Worm (Caenorhabditis elegans) whole organism, late embryonic: Measurements from ENCODE around the gene T14G12.6.

Source experiments
- C08G9.2 ChIP-seq: sonication (generic microtip); optimal IDR thresholded peaks from 2 replicates; lab custom pipeline; 2016; ENCODE audit warnings: mild to moderate bottlenecking, missing genetic modification characterization, moderate library complexity, missing compliant biosample characterization
- F13H6.1 ChIP-seq: sonication (generic microtip); optimal IDR thresholded peaks from 2 replicates; lab custom pipeline; 2016; ENCODE audit warnings: missing genetic modification characterization, missing compliant biosample characterization
- K09A11.1 ChIP-seq: sonication (generic microtip); optimal IDR thresholded peaks from 2 replicates; lab custom pipeline; 2017; ENCODE audit warnings: antibody characterized with exemption, mild to moderate bottlenecking, missing genetic modification characterization, missing compliant biosample characterization; ENCODE audit not compliant: insufficient read depth
- ceh-14 ChIP-seq: sonication (generic microtip); optimal IDR thresholded peaks from 2 replicates; lab custom pipeline; 2016; ENCODE audit warnings: missing genotype, missing genetic modification characterization, missing compliant biosample characterization
- ceh-19 ChIP-seq: fragments of 200-800 bp; sonication (Bioruptor generic); optimal IDR thresholded peaks from 2 replicates; lab custom pipeline; 2018; ENCODE audit warnings: mild to moderate bottlenecking, missing genetic modification characterization, missing compliant biosample characterization
- ceh-2 ChIP-seq: sonication (generic microtip); optimal IDR thresholded peaks from 2 replicates; lab custom pipeline; 2016; ENCODE audit warnings: missing genotype, missing genetic modification characterization, missing compliant biosample characterization
- ceh-22 ChIP-seq: sonication (generic microtip); optimal IDR thresholded peaks from 2 replicates; lab custom pipeline; 2017; ENCODE audit warnings: missing biosample characterization, missing genetic modification characterization
- ceh-24 ChIP-seq: sonication (generic microtip); optimal IDR thresholded peaks from 2 replicates; lab custom pipeline; 2016; ENCODE audit warnings: mild to moderate bottlenecking, missing genetic modification characterization, missing compliant biosample characterization
- ceh-30 ChIP-seq: fragments of 150-350 bp; optimal IDR thresholded peaks from 2 replicates; lab custom pipeline; 2014; ENCODE audit warnings: missing biosample characterization, missing genetic modification characterization
- ceh-31 ChIP-seq: sonication (generic microtip); optimal IDR thresholded peaks from 2 replicates; lab custom pipeline; 2016; ENCODE audit warnings: missing genetic modification characterization, missing compliant biosample characterization
- ceh-34 ChIP-seq: sonication (generic microtip); optimal IDR thresholded peaks from 2 replicates; lab custom pipeline; 2016; ENCODE audit warnings: mild to moderate bottlenecking, missing genetic modification characterization, missing compliant biosample characterization
- ceh-45 ChIP-seq: fragments of 200-800 bp; sonication (Bioruptor generic); IDR thresholded peaks from 2 replicates; pipeline ENCODE4 v1.3.6; 2022; ENCODE audit warnings: missing genetic modification reagents, missing genetic modification characterization, missing compliant biosample characterization
- ceh-48 ChIP-seq: sonication (generic microtip); optimal IDR thresholded peaks from 2 replicates; lab custom pipeline; 2016; ENCODE audit warnings: missing genetic modification characterization, inconsistent platforms, missing compliant biosample characterization
- ceh-9 ChIP-seq: sonication (generic microtip); optimal IDR thresholded peaks from 2 replicates; lab custom pipeline; 2016; ENCODE audit warnings: mild to moderate bottlenecking, missing genetic modification characterization, inconsistent platforms, missing compliant biosample characterization
- dve-1 ChIP-seq: sonication (generic microtip); optimal IDR thresholded peaks from 2 replicates; lab custom pipeline; 2017; ENCODE audit warnings: antibody characterized with exemption, mild to moderate bottlenecking, missing genetic modification characterization, missing compliant biosample characterization
- elt-2 ChIP-seq: sonication (generic microtip); optimal IDR thresholded peaks from 2 replicates; lab custom pipeline; 2016; ENCODE audit warnings: missing genetic modification reagents, missing genetic modification characterization, missing compliant biosample characterization
- elt-4 ChIP-seq: sonication (generic microtip); optimal IDR thresholded peaks from 2 replicates; lab custom pipeline; 2016; ENCODE audit warnings: missing genetic modification characterization, missing compliant biosample characterization
- eyg-1 ChIP-seq: sonication (generic microtip); optimal IDR thresholded peaks from 2 replicates; lab custom pipeline; 2016; ENCODE audit warnings: missing genotype, missing genetic modification characterization, missing compliant biosample characterization
- fax-1 ChIP-seq: sonication (generic microtip); optimal IDR thresholded peaks from 2 replicates; lab custom pipeline; 2016; ENCODE audit warnings: missing genotype, missing genetic modification characterization, missing compliant biosample characterization
- hlh-15 ChIP-seq: sonication (generic microtip); optimal IDR thresholded peaks from 2 replicates; lab custom pipeline; 2016; ENCODE audit warnings: missing genetic modification characterization, missing compliant biosample characterization
- hlh-30 ChIP-seq: sonication (generic microtip); optimal IDR thresholded peaks from 2 replicates; lab custom pipeline; 2017; ENCODE audit warnings: antibody characterized with exemption, missing genetic modification characterization, missing compliant biosample characterization; ENCODE audit not compliant: insufficient read depth
- hlh-6 ChIP-seq: sonication (generic microtip); optimal IDR thresholded peaks from 2 replicates; lab custom pipeline; 2016; ENCODE audit warnings: missing genotype, missing genetic modification characterization, missing compliant biosample characterization
- hlh-8 ChIP-seq: sonication (generic microtip); optimal IDR thresholded peaks from 2 replicates; lab custom pipeline; 2016; ENCODE audit warnings: missing genotype, missing genetic modification characterization, missing compliant biosample characterization
- lin-11 ChIP-seq: fragments of 200-800 bp; sonication (Bioruptor generic); optimal IDR thresholded peaks from 2 replicates; lab custom pipeline; 2018; ENCODE audit warnings: mild to moderate bottlenecking, missing genetic modification characterization, missing compliant biosample characterization
- npax-4 ChIP-seq: sonication (generic microtip); optimal IDR thresholded peaks from 2 replicates; lab custom pipeline; 2016; ENCODE audit warnings: missing genetic modification characterization, missing compliant biosample characterization
- pat-9 ChIP-seq: fragments of 200-800 bp; sonication (Bioruptor generic); optimal IDR thresholded peaks from 2 replicates; lab custom pipeline; 2018; ENCODE audit warnings: mild to moderate bottlenecking, missing genetic modification characterization, moderate library complexity, missing compliant biosample characterization
- pha-4 ChIP-seq: fragments of 150-350 bp; optimal IDR thresholded peaks from 2 replicates; lab custom pipeline; 2018; ENCODE audit warnings: missing biosample characterization, missing genetic modification reagents, missing genetic modification characterization
- pqm-1 ChIP-seq: sonication (generic microtip); optimal IDR thresholded peaks from 2 replicates; lab custom pipeline; 2016; ENCODE audit warnings: missing genetic modification characterization, missing compliant biosample characterization
- sdc-2 ChIP-seq: sonication (generic microtip); optimal IDR thresholded peaks from 2 replicates; lab custom pipeline; 2016; ENCODE audit warnings: missing genotype, missing genetic modification characterization, missing compliant biosample characterization
- sox-4 ChIP-seq: sonication (generic microtip); optimal IDR thresholded peaks from 2 replicates; lab custom pipeline; 2017; ENCODE audit warnings: mild to moderate bottlenecking, missing genetic modification characterization, inconsistent platforms, missing compliant biosample characterization
- syd-9 ChIP-seq: sonication (generic microtip); optimal IDR thresholded peaks from 2 replicates; lab custom pipeline; 2016; ENCODE audit warnings: mild to moderate bottlenecking, missing genetic modification characterization, moderate library complexity, missing compliant biosample characterization
- unc-42 ChIP-seq: sonication (generic microtip); optimal IDR thresholded peaks from 2 replicates; lab custom pipeline; 2016; ENCODE audit warnings: missing genotype, missing genetic modification characterization, missing compliant biosample characterization
- unc-55 ChIP-seq: sonication (generic microtip); optimal IDR thresholded peaks from 2 replicates; lab custom pipeline; 2017; ENCODE audit warnings: missing biosample characterization, missing genetic modification reagents, missing genetic modification characterization
- zip-5 ChIP-seq: sonication (generic microtip); optimal IDR thresholded peaks from 2 replicates; lab custom pipeline; 2016; ENCODE audit warnings: missing genetic modification characterization, missing compliant biosample characterization
- ztf-16 ChIP-seq: sonication (generic microtip); optimal IDR thresholded peaks from 2 replicates; lab custom pipeline; 2017; ENCODE audit warnings: missing genetic modification characterization, missing compliant biosample characterization

T14G12.6 gene

DNA sequence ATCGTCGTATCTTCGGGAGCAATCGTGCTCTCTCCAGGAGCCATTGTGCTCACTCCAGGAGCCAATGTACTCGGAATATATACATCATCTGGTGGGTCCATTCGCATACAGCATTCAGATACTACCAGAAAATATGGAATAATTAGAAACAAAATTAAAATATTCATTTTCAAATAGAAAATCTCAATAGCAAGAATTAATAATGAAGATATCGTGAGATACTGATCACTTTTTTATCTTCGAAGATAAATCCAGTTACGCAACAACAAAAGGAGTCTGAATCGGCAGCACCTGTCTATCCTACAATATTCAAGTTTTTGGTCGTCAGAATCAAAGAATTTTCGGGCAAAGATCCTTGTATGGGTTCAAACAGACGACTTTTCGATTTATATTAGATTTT is 9.5 kb upstream of the T14G12.6 start, which contains the start of gene F47B7.5:
F47B7.5 (minus strand) TSS at position 101 of the 400 bp plus-strand sequence.
- TF ChIP-seq elt-4 (tag; lab: Kevin White, UChicago), result no peak
- no peak for TF ChIP-seq pqm-1 (tag; lab: Kevin White, UChicago)
- TF ChIP-seq ceh-30 (tag; lab: Kevin White, UChicago), result no peak
- TF ChIP-seq hlh-30 (tag; lab: Kevin White, UChicago), result no peak
- no peak for TF ChIP-seq pha-4 (tag; lab: Kevin White, UChicago)
- TF ChIP-seq hlh-6 (tag; lab: Kevin White, UChicago), result no peak
- no peak for TF ChIP-seq zip-5 (tag; lab: Kevin White, UChicago)
- TF ChIP-seq ztf-16 (tag; lab: Kevin White, UChicago), result no peak
- no peak for TF ChIP-seq hlh-8 (tag; lab: Kevin White, UChicago)
- TF ChIP-seq ceh-9 (tag; lab: Kevin White, UChicago), result no peak
- no peak for TF ChIP-seq ceh-19 (GFP tag; lab: Kevin White, UChicago)
- TF ChIP-seq F13H6.1 (tag; lab: Kevin White, UChicago), result no peak
- no peak for TF ChIP-seq ceh-34 (tag; lab: Kevin White, UChicago)
- TF ChIP-seq sdc-2, result no peak
- TF ChIP-seq ceh-14 (tag; lab: Kevin White, UChicago), result no peak
- TF ChIP-seq fax-1 (tag; lab: Kevin White, UChicago), result no peak
- TF ChIP-seq ceh-2, result no peak
- no peak for TF ChIP-seq ceh-31 (tag; lab: Kevin White, UChicago)
- TF ChIP-seq npax-4 (tag; lab: Kevin White, UChicago), result no peak
- no peak for TF ChIP-seq ceh-24 (tag; lab: Kevin White, UChicago)

ce11 chrX:3766552-3766951 is 7.3 kb upstream of the T14G12.6 start, which contains the start of gene F47B7.4:
F47B7.4 (minus strand) TSS chrX:3766652.
- TF ChIP-seq dve-1 (tag; lab: Kevin White, UChicago), result no peak

DNA sequence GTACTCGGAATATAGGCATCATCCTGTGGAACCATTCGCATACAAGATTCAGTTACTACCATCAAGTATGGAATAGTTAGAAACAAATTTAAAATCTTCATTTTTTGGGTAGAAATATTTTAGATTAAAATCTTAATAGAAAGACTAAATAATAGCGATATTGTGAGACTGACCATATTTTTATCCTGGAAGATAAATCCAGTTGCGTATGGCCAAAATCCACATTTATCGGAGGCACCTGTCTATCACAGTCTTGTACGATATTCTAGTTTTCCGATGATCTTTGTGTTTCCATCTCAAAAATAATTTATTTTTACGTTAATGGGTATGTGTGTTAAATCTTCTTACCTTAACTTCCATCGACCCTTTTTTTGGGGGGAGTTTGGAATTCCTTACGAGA is 5.0 kb upstream of the T14G12.6 start, which contains the start of gene F47B7.3:
F47B7.3 (minus strand) TSS at position 101 of the 400 bp plus-strand sequence.
- TF ChIP-seq zip-5 (tag; lab: Kevin White, UChicago) (no peak), elt-2 (tag; lab: Kevin White, UChicago) (no peak), ceh-48 (tag; lab: Kevin White, UChicago) (no peak), unc-55 (GFP tag; lab: Kevin White, UChicago) (no peak), eyg-1 (no peak), hlh-15 (tag; lab: Kevin White, UChicago) (no peak), syd-9 (tag; lab: Kevin White, UChicago) (no peak), K09A11.1 (tag; lab: Kevin White, UChicago) (no peak), ceh-34 (tag; lab: Kevin White, UChicago) (no peak), pha-4 (tag; lab: Kevin White, UChicago) (no peak), hlh-30 (tag; lab: Kevin White, UChicago) (no peak), elt-4 (tag; lab: Kevin White, UChicago) (no peak)

DNA sequence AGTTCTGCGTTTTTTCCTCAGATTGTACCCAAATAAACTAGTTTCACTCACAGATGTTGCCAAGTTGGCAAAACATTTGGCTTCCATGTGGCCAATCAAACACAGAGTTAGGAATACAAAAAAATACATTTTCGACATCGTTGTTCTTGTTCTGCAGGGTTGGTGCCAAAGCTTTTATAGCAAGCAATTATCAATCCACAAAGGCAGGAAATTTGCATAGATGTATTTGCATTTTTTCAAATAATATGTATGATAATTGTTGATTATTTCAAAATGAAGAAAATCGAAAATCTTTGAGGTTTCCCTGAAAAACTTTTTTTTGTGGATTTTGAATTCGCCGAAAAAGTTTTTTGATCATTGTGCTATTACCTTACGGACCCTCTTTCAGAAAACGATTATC is 3.2 kb upstream of the T14G12.6 start, which contains the start of gene T14G12.11:
T14G12.11 (minus strand) TSS at position 138 of the 400 bp plus-strand sequence.
- TF ChIP-seq lin-11 (tag; lab: Kevin White, UChicago) (no peak), ceh-24 (tag; lab: Kevin White, UChicago) (no peak), ceh-45 (GFP tag; lab: Robert Waterston, UW) (no peak), hlh-15 (tag; lab: Kevin White, UChicago) (no peak), ceh-22 (no peak)

- TF ChIP-seq C08G9.2 (tag; lab: Kevin White, UChicago) (no peak), unc-42 (tag; lab: Kevin White, UChicago) (no peak), fax-1 (tag; lab: Kevin White, UChicago) (no peak), hlh-6 (tag; lab: Kevin White, UChicago) (no peak), pat-9 (no peak), sox-4 (tag; lab: Kevin White, UChicago) (no peak), ztf-16 (tag; lab: Kevin White, UChicago) (no peak), ceh-34 (tag; lab: Kevin White, UChicago) (no peak), lin-11 (tag; lab: Kevin White, UChicago) (no peak), ceh-22 (no peak), ceh-9 (tag; lab: Kevin White, UChicago) (no peak), ceh-48 (tag; lab: Kevin White, UChicago) (no peak), elt-4 (tag; lab: Kevin White, UChicago) (no peak)
Measured at ce11 chrX:3759820-3760219, 575 bp upstream of the T14G12.6 start.
